Worm (Caenorhabditis elegans) whole organism, young adult: ENCODE data around the gene Y39H10B.3.

ENCODE experiments used
- B0336.3 ChIP-seq: fragments of 200-800 bp; sonication (Bioruptor generic); IDR thresholded peaks from 2 replicates; pipeline ENCODE4 v1.3.6; 2022; ENCODE audit warnings: missing genetic modification characterization, missing compliant biosample characterization
- F33H1.4 ChIP-seq: fragments of 200-800 bp; sonication (Bioruptor generic); IDR thresholded peaks from 2 replicates; pipeline ENCODE4 v1.3.6; 2022; ENCODE audit warnings: missing genetic modification reagents, missing genetic modification characterization, missing compliant biosample characterization
- F37B4.10 ChIP-seq: fragments of 200-800 bp; sonication (Bioruptor generic); IDR thresholded peaks from 2 replicates; pipeline ENCODE4 v1.3.6; 2022; ENCODE audit warnings: missing genetic modification characterization, missing compliant biosample characterization
- ZK185.1 ChIP-seq: sonication (generic microtip); optimal IDR thresholded peaks from 2 replicates; lab custom pipeline; 2016; ENCODE audit warnings: mild to moderate bottlenecking, missing genetic modification characterization, missing compliant biosample characterization; ENCODE audit not compliant: poor library complexity, severe bottlenecking
- attf-6 ChIP-seq: fragments of 200-800 bp; sonication (Bioruptor generic); IDR thresholded peaks from 2 replicates; pipeline ENCODE4 v1.3.6; 2022; ENCODE audit warnings: missing genetic modification reagents, missing genetic modification characterization, missing compliant biosample characterization
- cebp-2 ChIP-seq: fragments of 200-800 bp; sonication (Bioruptor generic); IDR thresholded peaks from 2 replicates; pipeline ENCODE4 v1.3.6; 2022; ENCODE audit warnings: missing genetic modification characterization, missing compliant biosample characterization
- ceh-58 ChIP-seq: fragments of 200-800 bp; sonication (Bioruptor generic); IDR thresholded peaks from 2 replicates; pipeline ENCODE4 v1.3.6; 2022; ENCODE audit warnings: missing genetic modification characterization, missing compliant biosample characterization
- dpl-1 ChIP-seq: fragments of 150-350 bp; optimal IDR thresholded peaks from 2 replicates; lab custom pipeline; 2014; ENCODE audit warnings: missing biosample characterization, missing genetic modification reagents, missing genetic modification characterization
- ets-4 ChIP-seq: fragments of 200-800 bp; sonication (Bioruptor generic); optimal IDR thresholded peaks from 2 replicates; lab custom pipeline; 2018; ENCODE audit warnings: mild to moderate bottlenecking, missing genetic modification characterization, missing compliant biosample characterization
- fkh-3 ChIP-seq: sonication (generic microtip); optimal IDR thresholded peaks from 2 replicates; lab custom pipeline; 2016; ENCODE audit warnings: mild to moderate bottlenecking, missing genetic modification characterization, missing compliant biosample characterization
- mes-4 ChIP-seq: sonication (generic microtip); optimal IDR thresholded peaks from 2 replicates; lab custom pipeline; 2016; ENCODE audit warnings: missing genotype, missing genetic modification characterization, missing compliant biosample characterization
- snpc-3.4 ChIP-seq: sonication (generic microtip); optimal IDR thresholded peaks from 2 replicates; lab custom pipeline; 2017; ENCODE audit warnings: missing genetic modification characterization, mild to moderate bottlenecking, missing compliant biosample characterization, antibody characterized with exemption, moderate library complexity, missing genotype, missing genetic modification reagents
- unc-130 ChIP-seq: sonication (generic microtip); optimal IDR thresholded peaks from 2 replicates; lab custom pipeline; 2016; ENCODE audit warnings: missing genetic modification reagents, missing genetic modification characterization, missing compliant biosample characterization
- ztf-28 ChIP-seq: fragments of 200-800 bp; sonication (Bioruptor generic); IDR thresholded peaks from 2 replicates; pipeline ENCODE4 v1.3.6; 2022; ENCODE audit warnings: missing genetic modification reagents, missing genetic modification characterization, missing compliant biosample characterization

DNA sequence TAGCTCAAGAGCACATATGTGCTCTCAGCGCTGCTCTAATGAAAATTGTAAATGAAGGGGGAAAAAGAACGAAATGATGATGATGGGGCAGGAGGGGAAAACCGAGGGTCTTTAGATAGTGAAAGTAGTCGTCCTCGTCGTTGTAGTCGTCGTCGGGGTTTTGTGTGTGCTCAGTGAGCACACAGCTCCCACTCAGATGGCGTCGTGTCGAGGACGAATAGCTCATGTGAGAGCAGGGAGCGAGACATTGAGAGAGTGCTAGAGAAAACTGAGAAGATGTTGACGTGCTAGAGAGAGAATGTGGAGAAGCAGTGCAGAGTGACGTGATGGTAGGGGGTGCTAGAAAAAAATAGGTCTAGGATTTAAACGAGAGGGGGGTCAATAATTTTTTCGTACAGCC is 47.2 kb downstream of the Y39H10B.3 start:
- TF ChIP-seq snpc-3.4 (tag; lab: Kevin White, UChicago) (no peak), ztf-28 (GFP tag; lab: Robert Waterston, UW) (no peak), cebp-2 (GFP tag; lab: Robert Waterston, UW) (no peak), attf-6 (no peak), mes-4 (tag; lab: Kevin White, UChicago) (no peak), F37B4.10 (GFP tag; lab: Robert Waterston, UW) (no peak), F33H1.4 (no peak), fkh-3 (tag; lab: Kevin White, UChicago) (no peak), ZK185.1 (no peak), unc-130 (GFP tag; lab: Kevin White, UChicago) (no peak), B0336.3 (GFP tag; lab: Robert Waterston, UW) (no peak), ceh-58 (no peak), ets-4 (GFP tag; lab: Kevin White, UChicago) (no peak), dpl-1 (GFP tag; lab: Kevin White, UChicago) (no peak)
